Fruit fly (Drosophila melanogaster) whole organism, pupa: ENCODE measurements around the gene Pgant6.

Source experiments
- CG10348 ChIP-seq: fragments of 200-800 bp; sonication (Bioruptor generic); IDR thresholded peaks from 2 replicates; pipeline ENCODE4 v1.3.6; 2022; ENCODE audit warnings: missing biosample characterization, missing genetic modification characterization
- CG12605 ChIP-seq: fragments of 200-800 bp; sonication (Bioruptor generic); IDR thresholded peaks from 2 replicates; pipeline ENCODE4 v1.3.6; 2022; ENCODE audit warnings: missing biosample characterization, missing genetic modification characterization
- CG13204 ChIP-seq: fragments of 200-800 bp; sonication (Bioruptor generic); optimal IDR thresholded peaks from 2 replicates; lab custom pipeline; 2018; ENCODE audit warnings: missing biosample characterization, mild to moderate bottlenecking, missing genetic modification characterization, moderate library complexity
- CG14655 ChIP-seq: fragments of 200-800 bp; sonication (Bioruptor generic); optimal IDR thresholded peaks from 3 replicates; lab custom pipeline; 2017; ENCODE audit warnings: mild to moderate bottlenecking, missing biosample characterization, missing genetic modification reagents, missing genetic modification characterization
- CG15710 ChIP-seq: fragments of 200-800 bp; sonication (Bioruptor generic); optimal IDR thresholded peaks from 2 replicates; lab custom pipeline; 2018; ENCODE audit warnings: missing biosample characterization, mild to moderate bottlenecking, missing genetic modification characterization, moderate library complexity
- CG17806 ChIP-seq: fragments of 200-800 bp; sonication (Bioruptor generic); optimal IDR thresholded peaks from 2 replicates; lab custom pipeline; 2018; ENCODE audit warnings: missing biosample characterization, mild to moderate bottlenecking, missing genetic modification characterization, moderate library complexity
- CG32121 ChIP-seq: fragments of 200-800 bp; sonication (Bioruptor generic); IDR thresholded peaks from 2 replicates; pipeline ENCODE4 v1.3.6; 2022; ENCODE audit warnings: missing biosample characterization, missing genetic modification characterization
- CG34367 ChIP-seq: fragments of 200-800 bp; sonication (Bioruptor generic); optimal IDR thresholded peaks from 2 replicates; lab custom pipeline; 2018; ENCODE audit warnings: missing biosample characterization, mild to moderate bottlenecking, missing genetic modification characterization
- CG4496 ChIP-seq: fragments of 200-800 bp; sonication (Bioruptor generic); IDR thresholded peaks from 3 replicates; pipeline ENCODE4 v1.3.6; 2022; ENCODE audit warnings: missing biosample characterization, missing genetic modification characterization
- CG8159 ChIP-seq: fragments of 200-800 bp; sonication (Bioruptor generic); optimal IDR thresholded peaks from 3 replicates; lab custom pipeline; 2018; ENCODE audit warnings: missing biosample characterization, mild to moderate bottlenecking, missing genetic modification characterization, moderate library complexity
- CG8301 ChIP-seq: fragments of 200-800 bp; sonication (Bioruptor generic); optimal IDR thresholded peaks from 2 replicates; lab custom pipeline; 2018; ENCODE audit warnings: missing biosample characterization, mild to moderate bottlenecking, missing genetic modification characterization
- CG9948 ChIP-seq: fragments of 200-800 bp; sonication (Bioruptor generic); optimal IDR thresholded peaks from 2 replicates; lab custom pipeline; 2018; ENCODE audit warnings: missing biosample characterization, mild to moderate bottlenecking, missing genetic modification characterization, moderate library complexity
- D1 ChIP-seq: fragments of 200-800 bp; sonication (Bioruptor generic); optimal IDR thresholded peaks from 2 replicates; lab custom pipeline; 2018; ENCODE audit warnings: missing biosample characterization, mild to moderate bottlenecking, missing genetic modification characterization, moderate library complexity
- EcR ChIP-seq: fragments of 200-800 bp; sonication (Bioruptor generic); optimal IDR thresholded peaks from 3 replicates; lab custom pipeline; 2019; ENCODE audit warnings: missing biosample characterization, missing genetic modification characterization, mild to moderate bottlenecking, moderate library complexity, missing genetic modification reagents
- Ets98B ChIP-seq: fragments of 200-800 bp; sonication (Bioruptor generic); IDR thresholded peaks from 2 replicates; pipeline ENCODE4 v1.3.6; 2022; ENCODE audit warnings: missing biosample characterization, missing genetic modification characterization
- Pif1A ChIP-seq: fragments of 200-800 bp; sonication (Bioruptor generic); optimal IDR thresholded peaks from 3 replicates; lab custom pipeline; 2016; ENCODE audit warnings: missing biosample characterization, missing genetic modification characterization
- Pif1B ChIP-seq: fragments of 200-800 bp; sonication (Bioruptor generic); optimal IDR thresholded peaks from 3 replicates; lab custom pipeline; 2016; ENCODE audit warnings: missing biosample characterization, missing genetic modification characterization
- Snoo ChIP-seq: fragments of 200-800 bp; sonication (Bioruptor generic); optimal IDR thresholded peaks from 3 replicates; lab custom pipeline; 2017; ENCODE audit warnings: missing biosample characterization, mild to moderate bottlenecking, missing genetic modification characterization, inconsistent platforms
- fd96Ca ChIP-seq: fragments of 200-800 bp; sonication (Bioruptor generic); IDR thresholded peaks from 3 replicates; pipeline ENCODE4 v1.3.6; 2022; ENCODE audit warnings: missing biosample characterization, missing genetic modification characterization
- gl ChIP-seq: fragments of 200-800 bp; sonication (Bioruptor generic); optimal IDR thresholded peaks from 2 replicates; lab custom pipeline; 2018; ENCODE audit warnings: missing biosample characterization, mild to moderate bottlenecking, missing genetic modification characterization
- rn ChIP-seq: fragments of 200-800 bp; sonication (Bioruptor generic); IDR thresholded peaks from 2 replicates; pipeline ENCODE4 v1.3.6; 2022; ENCODE audit warnings: missing biosample characterization, missing genetic modification characterization

Gene Pgant6

DNA sequence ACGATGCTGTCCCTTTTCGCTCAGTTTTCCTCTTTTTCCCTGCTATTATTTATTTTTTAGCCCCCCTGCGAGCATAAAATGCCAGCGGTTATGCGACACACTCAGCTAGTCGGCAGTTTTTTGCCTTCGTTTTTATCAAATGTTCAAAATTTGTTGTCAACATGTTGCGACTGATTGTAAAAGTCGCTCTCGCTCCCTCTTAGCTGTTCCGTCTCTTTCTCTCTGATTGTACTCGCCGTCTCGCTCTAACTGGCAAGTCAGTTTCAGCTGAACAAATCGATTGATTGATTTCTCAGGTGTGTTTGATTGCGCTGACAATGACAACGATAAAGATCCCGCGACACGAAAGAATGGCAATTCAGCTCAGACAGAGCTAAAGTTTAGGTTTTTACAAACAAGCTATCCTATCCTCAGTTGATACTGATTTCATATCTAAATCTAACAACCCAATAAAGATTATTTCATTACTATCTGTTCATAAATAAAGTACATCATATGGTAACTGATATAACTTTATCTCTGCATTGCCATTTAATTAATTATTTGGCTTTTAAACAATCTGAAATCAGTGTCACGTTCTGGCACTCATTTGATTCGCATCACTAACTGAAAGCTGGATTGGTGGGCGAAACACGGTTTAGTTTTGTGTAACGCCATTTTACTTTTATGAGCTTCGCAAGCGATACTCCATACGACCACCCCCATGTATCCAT, 36.2 kb upstream of the Pgant6 start:
- TF ChIP-seq CG13204 (GFP tag; lab: Kevin White, UChicago): no peak
- TF ChIP-seq gl (tag; lab: Kevin White, UChicago): no peak
- no peak for TF ChIP-seq CG32121 (GFP tag; lab: Robert Waterston, UW)
- TF ChIP-seq fd96Ca (GFP tag; lab: Robert Waterston, UW): no peak
- TF ChIP-seq Pif1A (GFP tag; lab: Kevin White, UChicago): no peak
- no peak for TF ChIP-seq D1 (tag; lab: Kevin White, UChicago)
- TF ChIP-seq CG17806 (tag; lab: Kevin White, UChicago): no peak
- TF ChIP-seq CG4496 (GFP tag; lab: Robert Waterston, UW): no peak

DNA sequence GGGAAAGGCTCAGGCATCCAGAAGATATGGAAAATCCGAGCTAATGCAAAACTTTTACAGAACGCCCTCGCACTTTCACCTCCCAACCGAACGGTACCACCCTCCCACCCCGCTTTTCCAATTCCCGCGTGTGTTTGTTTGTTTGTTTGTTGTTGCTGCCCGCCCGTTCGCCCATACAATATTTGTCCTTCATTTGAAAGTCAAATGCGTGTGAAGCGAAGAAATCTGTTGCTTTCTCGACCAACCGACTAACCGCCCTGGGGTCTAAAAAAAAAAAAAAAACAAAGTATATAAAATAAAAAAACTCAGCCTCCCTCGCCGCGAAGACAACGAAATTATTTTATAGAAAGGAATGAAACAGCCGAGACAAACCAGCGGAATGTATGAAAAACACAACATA, 33.7 kb upstream of the Pgant6 start:
- no peak for TF ChIP-seq CG34367 (tag; lab: Kevin White, UChicago)
- TF ChIP-seq CG15710 (tag; lab: Kevin White, UChicago): no peak

DNA sequence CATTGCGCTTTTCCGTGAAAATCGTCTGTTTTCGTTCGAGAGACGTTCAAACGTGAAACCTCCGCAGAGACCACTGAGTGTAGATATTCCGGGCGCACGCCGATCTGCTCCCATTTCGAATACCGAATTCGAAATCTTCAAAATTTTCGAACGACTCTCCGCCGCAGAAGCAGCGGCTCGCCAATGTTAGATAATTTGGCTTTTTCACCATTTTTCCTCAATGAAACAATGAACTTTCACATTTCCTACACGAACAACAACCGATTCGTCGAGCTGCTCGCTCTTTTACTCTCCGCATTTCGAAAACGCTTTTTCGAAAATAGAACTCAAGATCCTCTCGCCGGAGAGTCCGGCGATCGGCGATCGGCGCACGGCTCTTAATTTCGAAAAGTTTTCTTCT, 19.9 kb upstream of the Pgant6 start:
- TF ChIP-seq CG10348 (GFP tag; lab: Robert Waterston, UW) (no peak), EcR (GFP tag; lab: Kevin White, UChicago) (no peak), CG17806 (tag; lab: Kevin White, UChicago) (no peak), CG9948 (tag; lab: Kevin White, UChicago) (no peak), Snoo (no peak), CG12605 (GFP tag; lab: Robert Waterston, UW) (no peak), CG13204 (GFP tag; lab: Kevin White, UChicago) (no peak), D1 (tag; lab: Kevin White, UChicago) (no peak), CG14655 (GFP tag; lab: Kevin White, UChicago) (no peak), CG32121 (GFP tag; lab: Robert Waterston, UW) (no peak), CG34367 (tag; lab: Kevin White, UChicago) (no peak), CG4496 (GFP tag; lab: Robert Waterston, UW) (no peak)
- TF ChIP-seq, all 21 proteins: peak for 0

DNA sequence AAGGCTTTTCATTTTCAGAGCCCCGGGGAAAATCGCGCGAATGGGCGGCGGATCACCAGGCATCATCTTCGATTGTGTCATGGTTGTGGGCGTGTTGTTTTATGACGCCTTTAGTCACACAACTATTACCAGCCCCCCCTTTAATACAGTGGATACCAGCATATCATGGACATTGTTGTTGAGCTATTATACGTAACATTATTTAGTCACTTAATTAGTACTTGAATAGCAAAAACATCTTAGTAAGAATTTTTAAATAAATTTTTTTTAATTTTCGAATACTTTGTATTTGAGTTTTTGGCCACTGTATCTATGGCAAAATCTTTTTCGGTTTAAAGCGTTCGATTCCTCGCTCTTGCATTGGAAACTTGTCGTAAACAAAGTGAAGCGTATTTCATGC, 18.3 kb upstream of the Pgant6 start:
- peak; percentile 52; the same call in 1 of the 3 replicates for TF ChIP-seq CG4496 (GFP tag; lab: Robert Waterston, UW)
- no peak for TF ChIP-seq CG15710 (tag; lab: Kevin White, UChicago)
- no peak for TF ChIP-seq rn
- no peak for TF ChIP-seq EcR (GFP tag; lab: Kevin White, UChicago)
- peak; percentile 40; the same call in 1 of the 2 replicates for TF ChIP-seq CG32121 (GFP tag; lab: Robert Waterston, UW)
- no peak for TF ChIP-seq CG8301 (tag; lab: Kevin White, UChicago)
- no peak for TF ChIP-seq fd96Ca (GFP tag; lab: Robert Waterston, UW)
- TF ChIP-seq Ets98B (GFP tag; lab: Robert Waterston, UW): no peak

dm6 chr3L:2765013-2765738, 16.9 kb upstream of the Pgant6 start:
- TF ChIP-seq EcR (GFP tag; lab: Kevin White, UChicago) (no peak), CG13204 (GFP tag; lab: Kevin White, UChicago) (no peak), CG32121 (GFP tag; lab: Robert Waterston, UW) (no peak; the same call in 1 of the 2 replicates), CG8159 (tag; lab: Kevin White, UChicago) (peak; percentile 13), CG14655 (GFP tag; lab: Kevin White, UChicago) (no peak), CG9948 (tag; lab: Kevin White, UChicago) (no peak), gl (tag; lab: Kevin White, UChicago) (no peak), CG12605 (GFP tag; lab: Robert Waterston, UW) (no peak), CG10348 (GFP tag; lab: Robert Waterston, UW) (no peak), CG34367 (tag; lab: Kevin White, UChicago) (no peak), CG15710 (tag; lab: Kevin White, UChicago) (no peak), Pif1B (GFP tag; lab: Kevin White, UChicago) (peak; percentile 7), Pif1A (GFP tag; lab: Kevin White, UChicago) (peak; percentile 25), Ets98B (GFP tag; lab: Robert Waterston, UW) (peak; percentile 45), rn (no peak), D1 (tag; lab: Kevin White, UChicago) (peak; percentile 13), CG17806 (tag; lab: Kevin White, UChicago) (peak; percentile 0), CG4496 (GFP tag; lab: Robert Waterston, UW) (peak; percentile 63; the same call in 1 of the 3 replicates), CG8301 (tag; lab: Kevin White, UChicago) (no peak), Snoo (no peak), fd96Ca (GFP tag; lab: Robert Waterston, UW) (no peak)

DNA sequence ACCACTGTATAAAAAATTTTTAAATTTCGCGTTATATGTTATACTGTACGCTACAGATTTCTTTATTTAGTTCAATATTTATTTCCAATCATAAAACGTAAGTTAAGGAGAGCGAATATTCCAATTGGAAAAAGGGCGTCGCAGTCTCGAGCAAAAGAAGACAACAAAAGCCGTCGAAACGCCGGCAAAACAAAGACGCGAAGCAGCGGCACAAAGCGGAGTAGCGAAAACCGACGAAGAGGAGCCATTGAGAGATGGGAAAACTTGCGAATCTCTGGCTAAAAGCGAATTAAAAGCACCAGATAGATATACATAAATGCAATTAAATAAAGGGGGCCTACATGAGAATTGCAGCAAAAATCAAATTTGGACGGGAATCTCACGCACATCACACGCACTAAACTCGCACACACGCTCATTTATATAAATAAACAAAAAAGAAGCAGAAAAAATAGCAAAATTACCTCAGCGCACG, 16.2 kb upstream of the Pgant6 start:
- TF ChIP-seq CG4496 (GFP tag; lab: Robert Waterston, UW) (0 out of 3 replicates have a peak, but pooled peaks have one; percentile 0), CG34367 (tag; lab: Kevin White, UChicago) (no peak), CG9948 (tag; lab: Kevin White, UChicago) (no peak)
